Fruit fly (Drosophila melanogaster): Measurements from ENCODE around the gene swm.
A peak's percentile ranks its signal among the peaks of the same experiment; 100 is the strongest.

Gene swm

dm6 chr2L:19543010-19543564, 50.0 kb downstream of the swm start (continued):
- peak; percentile 7 for TF ChIP-seq CG2120 (GFP tag; optimal IDR thresholded peaks at IDR 0.05)

- no peak for TF ChIP-seq bigmax (GFP tag; optimal IDR thresholded peaks at IDR 0.05)
- TF ChIP-seq Opbp (GFP tag; IDR thresholded peaks at IDR 0.05; ENCODE audit: partially characterized antibody): no peak
- no peak for TF ChIP-seq Dfd (GFP tag; optimal IDR thresholded peaks at IDR 0.05)
- TF ChIP-seq CG15601 (tag; optimal IDR thresholded peaks at IDR 0.05): peak; percentile 34
- TF ChIP-seq CG18011 (GFP tag; optimal IDR thresholded peaks at IDR 0.05): peak; percentile 23
- peak; percentile 65 for TF ChIP-seq Hand (GFP tag; optimal IDR thresholded peaks at IDR 0.05)
- TF ChIP-seq kay (GFP tag; optimal IDR thresholded peaks at IDR 0.05): peak; percentile 53
- TF ChIP-seq CG34224 (GFP tag; IDR thresholded peaks at IDR 0.05; ENCODE audit: partially characterized antibody): 0 out of 3 replicates have a peak, but pooled peaks have one; percentile 25
- peak; percentile 97 for TF ChIP-seq cwo (GFP tag; optimal IDR thresholded peaks at IDR 0.05)
- TF ChIP-seq chm (GFP tag; IDR thresholded peaks at IDR 0.05): no peak
- TF ChIP-seq Atf3 (GFP tag; optimal IDR thresholded peaks at IDR 0.05): no peak
- TF ChIP-seq Ravus (GFP tag; IDR thresholded peaks at IDR 0.05): no peak
- TF ChIP-seq sisA (GFP tag; IDR thresholded peaks at IDR 0.05): no peak
- TF ChIP-seq Adf1 (GFP tag; IDR thresholded peaks at IDR 0.05): 0 out of 2 replicates have a peak, but pooled peaks have one; percentile 6
- no peak for TF ChIP-seq Oaz (GFP tag; IDR thresholded peaks at IDR 0.05)
- no peak for TF ChIP-seq vnd (GFP tag; IDR thresholded peaks at IDR 0.05; ENCODE audit: partially characterized antibody)
- TF ChIP-seq CG1233 (GFP tag; optimal IDR thresholded peaks at IDR 0.05): peak; percentile 30
- no peak for TF ChIP-seq CG4282 (GFP tag; optimal IDR thresholded peaks at IDR 0.05)
- TF ChIP-seq kah (GFP tag; optimal IDR thresholded peaks at IDR 0.05): peak; percentile 34
- TF ChIP-seq tup (GFP tag; optimal IDR thresholded peaks at IDR 0.05): no peak
- TF ChIP-seq gcm2 (GFP tag; optimal IDR thresholded peaks at IDR 0.05): peak; percentile 0
- TF ChIP-seq her (GFP tag; optimal IDR thresholded peaks at IDR 0.05): no peak
- peak; percentile 85 for TF ChIP-seq sens (GFP tag)
- peak in 1 of 2 experiments; percentile 33 for TF ChIP-seq bsh (GFP tag; optimal IDR thresholded peaks at IDR 0.05)
- no peak for TF ChIP-seq gfzf (GFP tag; optimal IDR thresholded peaks at IDR 0.05)
- TF ChIP-seq CG13424 (tag; optimal IDR thresholded peaks at IDR 0.05): peak; percentile 56
- TF ChIP-seq Dll (GFP tag; IDR thresholded peaks at IDR 0.05; ENCODE audit: partially characterized antibody): no peak
- TF ChIP-seq pan (optimal IDR thresholded peaks at IDR 0.05): no peak
- TF ChIP-seq pan (GFP tag; optimal IDR thresholded peaks at IDR 0.05 in 1 of 2, IDR thresholded peaks at IDR 0.05 in 1 of 2): peak in 1 of 2 experiments; percentile 36
- no peak for TF ChIP-seq br (optimal IDR thresholded peaks at IDR 0.05)
- peak; percentile 64; the same call in 1 of the 3 replicates for TF ChIP-seq CG2199 (GFP tag; IDR thresholded peaks at IDR 0.05)
- TF ChIP-seq fru (optimal IDR thresholded peaks at IDR 0.05): no peak
- TF ChIP-seq CG7786 (GFP tag; optimal IDR thresholded peaks at IDR 0.05): peak; percentile 44
- 0 out of 2 replicates have a peak, but pooled peaks have one; percentile 11 for TF ChIP-seq ranshi (GFP tag; IDR thresholded peaks at IDR 0.05)
- no peak for TF ChIP-seq CG7271 (tag; optimal IDR thresholded peaks at IDR 0.05)
- no peak for TF ChIP-seq mld (GFP tag; IDR thresholded peaks at IDR 0.05; ENCODE audit: partially characterized antibody)
- TF ChIP-seq CG10462 (GFP tag; optimal IDR thresholded peaks at IDR 0.05): no peak
- TF ChIP-seq MBD-R2 (GFP tag; IDR thresholded peaks at IDR 0.05): peak; percentile 59; the same call in 1 of the 2 replicates
- TF ChIP-seq D (optimal IDR thresholded peaks at IDR 0.05): no peak
- peak; percentile 53 for TF ChIP-seq D (GFP tag; optimal IDR thresholded peaks at IDR 0.05)
- no peak for TF ChIP-seq z (GFP tag; IDR thresholded peaks at IDR 0.05)
- TF ChIP-seq CG11723 (GFP tag; optimal IDR thresholded peaks at IDR 0.05): peak; percentile 12
- peak; percentile 29; the same call in 1 of the 2 replicates for TF ChIP-seq Rfx (GFP tag; IDR thresholded peaks at IDR 0.05)
- TF ChIP-seq gem (tag; optimal IDR thresholded peaks at IDR 0.05): peak; percentile 70
- peak; percentile 70 for TF ChIP-seq lilli (GFP tag; optimal IDR thresholded peaks at IDR 0.05)
- peak; percentile 13 for TF ChIP-seq shn (GFP tag; optimal IDR thresholded peaks at IDR 0.05)
These were observed 54.0 kb downstream of the swm start, which contains the start of gene CG10337 for dm6 chr2L:19546869-19547710. Gene CG10337, minus strand, starts transcription at chr2L:19546959.

Data from whole organism, embryonic.